Fruit fly (Drosophila melanogaster): Measurements from ENCODE around the gene mfas.

DNA sequence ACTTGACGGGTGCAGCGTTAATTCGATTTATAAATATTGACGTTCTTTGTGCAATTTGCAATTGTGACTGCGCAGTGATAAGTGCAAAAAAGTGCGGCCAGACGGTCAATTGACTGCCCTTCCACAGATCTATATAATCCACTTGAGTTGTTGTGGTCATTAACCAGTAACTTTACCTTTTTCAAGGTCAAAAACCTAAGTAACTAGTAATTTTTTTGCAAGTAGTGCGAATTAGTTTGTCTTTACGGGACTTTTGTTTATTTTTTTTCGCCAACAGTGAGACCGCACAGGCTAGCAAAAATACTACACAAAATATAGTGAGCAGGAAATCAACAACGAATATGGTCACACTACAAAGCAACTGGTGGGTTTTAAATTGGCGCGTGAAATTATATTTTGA lies 18.5 kb downstream of the mfas start, which contains the start of gene Tango9:
- no peak for TF ChIP-seq ttk (optimal IDR thresholded peaks at IDR 0.05)
- no peak for TF ChIP-seq h (optimal IDR thresholded peaks at IDR 0.05)
- no peak for TF ChIP-seq insv (optimal IDR thresholded peaks at IDR 0.05)

Data from Kc167 (cell line).